Fruit fly (Drosophila melanogaster) whole organism, embryonic: ENCODE results near the gene Eig71Ek.
A peak's percentile ranks its signal among the peaks of the same experiment; 100 is the strongest.

Source experiments
- B-H1 ChIP-seq: fragments of 200-800 bp; sonication (Bioruptor generic); IDR thresholded peaks from 3 replicates; pipeline ENCODE4 v1.3.6; 2022; ENCODE audit warnings: missing biosample characterization, missing genetic modification characterization
- B-H2 ChIP-seq: fragments of 200-800 bp; sonication (Bioruptor generic); optimal IDR thresholded peaks from 2 replicates; lab custom pipeline; 2018; ENCODE audit warnings: missing biosample characterization, mild to moderate bottlenecking, missing genetic modification characterization
- CG10267 ChIP-seq: fragments of 200-800 bp; sonication (Bioruptor generic); optimal IDR thresholded peaks from 2 replicates; lab custom pipeline; 2018; ENCODE audit warnings: missing biosample characterization, mild to moderate bottlenecking, missing genetic modification characterization, moderate library complexity
- CG10462 ChIP-seq: fragments of 200-800 bp; sonication (Bioruptor generic); optimal IDR thresholded peaks from 2 replicates; lab custom pipeline; 2016; ENCODE audit warnings: missing biosample characterization, missing genetic modification characterization
- CG10979 ChIP-seq: fragments of 200-800 bp; sonication (Bioruptor generic); optimal IDR thresholded peaks from 2 replicates; lab custom pipeline; 2018; ENCODE audit warnings: missing biosample characterization, mild to moderate bottlenecking, missing genetic modification characterization, moderate library complexity
- CG14965 ChIP-seq: fragments of 200-800 bp; sonication (Bioruptor generic); optimal IDR thresholded peaks from 2 replicates; lab custom pipeline; 2016; ENCODE audit warnings: missing biosample characterization, missing genetic modification characterization, borderline replicate concordance
- CG18599 ChIP-seq: fragments of 200-800 bp; sonication (Bioruptor generic); optimal IDR thresholded peaks from 3 replicates; lab custom pipeline; 2017; ENCODE audit warnings: missing biosample characterization, missing genetic modification characterization, mild to moderate bottlenecking, moderate library complexity, missing genetic modification reagents
- CG31365 ChIP-seq: fragments of 200-800 bp; sonication (Bioruptor generic); optimal IDR thresholded peaks from 2 replicates; lab custom pipeline; 2018; ENCODE audit warnings: missing biosample characterization, mild to moderate bottlenecking, missing genetic modification characterization
- CG4282 ChIP-seq: fragments of 200-800 bp; sonication (Bioruptor generic); optimal IDR thresholded peaks from 2 replicates; lab custom pipeline; 2016; ENCODE audit warnings: missing biosample characterization, missing genetic modification characterization
- CG4360 ChIP-seq: fragments of 200-800 bp; sonication (Bioruptor generic); IDR thresholded peaks from 2 replicates; pipeline ENCODE4 v1.3.6; 2022; ENCODE audit warnings: missing biosample characterization, missing genetic modification characterization
- CG4404 ChIP-seq: fragments of 200-800 bp; sonication (Bioruptor generic); IDR thresholded peaks from 2 replicates; pipeline ENCODE4 v1.3.6; 2022; ENCODE audit warnings: missing biosample characterization, missing genetic modification characterization
- CG5245 ChIP-seq: fragments of 200-800 bp; sonication (Bioruptor generic); optimal IDR thresholded peaks from 3 replicates; lab custom pipeline; 2016; ENCODE audit warnings: missing biosample characterization, missing genetic modification characterization
- CG6791 ChIP-seq: fragments of 200-800 bp; sonication (Bioruptor generic); IDR thresholded peaks from 3 replicates; pipeline ENCODE4 v1.3.6; 2022; ENCODE audit warnings: missing biosample characterization, missing genetic modification characterization; ENCODE audit not compliant: partially characterized antibody
- CG8944 ChIP-seq: fragments of 200-800 bp; sonication (Bioruptor generic); optimal IDR thresholded peaks from 3 replicates; lab custom pipeline; 2016; ENCODE audit warnings: missing biosample characterization, missing genetic modification characterization
- CG9876 ChIP-seq: fragments of 200-800 bp; sonication (Bioruptor generic); optimal IDR thresholded peaks from 2 replicates; lab custom pipeline; 2016; ENCODE audit warnings: missing biosample characterization, missing genetic modification characterization
- D19A ChIP-seq: fragments of 200-800 bp; optimal IDR thresholded peaks from 3 replicates; lab custom pipeline; 2019; ENCODE audit warnings: missing biosample characterization, mild to moderate bottlenecking, missing genetic modification characterization, moderate library complexity
- Elba2 ChIP-seq: fragments of 200-800 bp; sonication (Bioruptor generic); optimal IDR thresholded peaks from 3 replicates; lab custom pipeline; 2016; ENCODE audit warnings: missing biosample characterization, missing genetic modification characterization
- Hey ChIP-seq: fragments of 200-800 bp; sonication (Bioruptor generic); optimal IDR thresholded peaks from 3 replicates; lab custom pipeline; 2018; ENCODE audit warnings: missing biosample characterization, mild to moderate bottlenecking, missing genetic modification characterization
- Mrtf ChIP-seq: fragments of 200-800 bp; sonication (Bioruptor generic); IDR thresholded peaks from 3 replicates; pipeline ENCODE4 v1.3.6; 2022; ENCODE audit warnings: missing biosample characterization, missing genetic modification characterization
- NFAT ChIP-seq: fragments of 200-800 bp; sonication (Bioruptor generic); IDR thresholded peaks from 2 replicates; pipeline ENCODE4 v1.3.6; 2022; ENCODE audit warnings: missing biosample characterization, missing genetic modification characterization
- Rfx ChIP-seq: fragments of 200-800 bp; sonication (Bioruptor generic); IDR thresholded peaks from 2 replicates; pipeline ENCODE4 v1.3.6; 2022; ENCODE audit warnings: missing biosample characterization, missing genetic modification characterization
- Rx ChIP-seq: fragments of 200-800 bp; sonication (Bioruptor generic); IDR thresholded peaks from 2 replicates; pipeline ENCODE4 v1.3.6; 2022; ENCODE audit warnings: missing biosample characterization, missing genetic modification characterization
- Ssrp ChIP-seq: fragments of 200-800 bp; sonication (Bioruptor generic); optimal IDR thresholded peaks from 2 replicates; lab custom pipeline; 2018; ENCODE audit warnings: missing biosample characterization, mild to moderate bottlenecking, missing genetic modification characterization, moderate library complexity
- Usf ChIP-seq: fragments of 200-800 bp; sonication (Bioruptor generic); optimal IDR thresholded peaks from 2 replicates; lab custom pipeline; 2017; ENCODE audit warnings: missing genotype, missing biosample characterization, missing genetic modification characterization
- ac ChIP-seq: fragments of 200-800 bp; sonication (Bioruptor generic); optimal IDR thresholded peaks from 3 replicates; lab custom pipeline; 2017; ENCODE audit warnings: missing biosample characterization, mild to moderate bottlenecking, missing genetic modification characterization
- ara ChIP-seq: fragments of 200-800 bp; sonication (Bioruptor generic); IDR thresholded peaks from 2 replicates; pipeline ENCODE4 v1.3.6; 2022; ENCODE audit warnings: missing biosample characterization, missing genetic modification characterization
- az2 ChIP-seq: fragments of 200-800 bp; sonication (Bioruptor generic); optimal IDR thresholded peaks from 3 replicates; lab custom pipeline; 2016; ENCODE audit warnings: missing biosample characterization, missing genetic modification characterization
- bowl ChIP-seq: fragments of 200-800 bp; sonication (Bioruptor generic); IDR thresholded peaks from 2 replicates; pipeline ENCODE4 v1.3.6; 2022; ENCODE audit warnings: missing biosample characterization, missing genetic modification characterization
- cg ChIP-seq: fragments of 200-800 bp; sonication (Bioruptor generic); optimal IDR thresholded peaks from 3 replicates; lab custom pipeline; 2019; ENCODE audit warnings: missing biosample characterization, mild to moderate bottlenecking, missing genetic modification characterization, moderate library complexity
- danr ChIP-seq: fragments of 200-800 bp; sonication (Bioruptor generic); IDR thresholded peaks from 2 replicates; pipeline ENCODE4 v1.3.6; 2022; ENCODE audit warnings: missing biosample characterization, missing genetic modification characterization
- gsb-n ChIP-seq: fragments of 200-800 bp; sonication (Bioruptor generic); optimal IDR thresholded peaks from 3 replicates; lab custom pipeline; 2018; ENCODE audit warnings: missing biosample characterization, mild to moderate bottlenecking, missing genetic modification characterization
- hb ChIP-seq: fragments of 200-800 bp; sonication (Bioruptor generic); IDR thresholded peaks from 3 replicates; pipeline ENCODE4 v1.3.6; 2022; ENCODE audit warnings: missing biosample characterization, missing genetic modification characterization; ENCODE audit not compliant: partially characterized antibody
- mld ChIP-seq: fragments of 200-800 bp; sonication (Bioruptor generic); IDR thresholded peaks from 3 replicates; pipeline ENCODE4 v1.3.6; 2022; ENCODE audit warnings: missing biosample characterization, missing genetic modification characterization; ENCODE audit not compliant: partially characterized antibody
- nerfin-1 ChIP-seq: fragments of 200-800 bp; sonication (Bioruptor generic); optimal IDR thresholded peaks from 3 replicates; lab custom pipeline; 2019; ENCODE audit warnings: missing biosample characterization, mild to moderate bottlenecking, missing genetic modification characterization, moderate library complexity
- nmo ChIP-seq: fragments of 200-800 bp; sonication (Bioruptor generic); optimal IDR thresholded peaks from 2 replicates; lab custom pipeline; 2018; ENCODE audit warnings: missing biosample characterization, mild to moderate bottlenecking, missing genetic modification characterization, moderate library complexity
- repo ChIP-seq: fragments of 200-800 bp; sonication (Bioruptor generic); optimal IDR thresholded peaks from 2 replicates; lab custom pipeline; 2016; ENCODE audit warnings: missing biosample characterization, missing genetic modification characterization
- sd ChIP-seq: fragments of 200-800 bp; sonication (Bioruptor generic); optimal IDR thresholded peaks from 3 replicates; lab custom pipeline; 2018; ENCODE audit warnings: missing biosample characterization, mild to moderate bottlenecking, missing genetic modification characterization, moderate library complexity
- sens ChIP-seq: fragments of 200-800 bp; sonication (Bioruptor generic); peaks from one replicate; lab custom pipeline; 2016; ENCODE audit warnings: missing biosample characterization, missing genetic modification characterization
- wek ChIP-seq: fragments of 200-800 bp; sonication (Bioruptor generic); optimal IDR thresholded peaks from 3 replicates; lab custom pipeline; 2018; ENCODE audit warnings: missing biosample characterization, mild to moderate bottlenecking, missing genetic modification characterization, moderate library complexity
- z ChIP-seq: fragments of 200-800 bp; sonication (Bioruptor generic); IDR thresholded peaks from 3 replicates; pipeline ENCODE4 v1.3.6; 2022; ENCODE audit warnings: missing biosample characterization, missing genetic modification characterization
- zen ChIP-seq: fragments of 200-800 bp; sonication (Bioruptor generic); optimal IDR thresholded peaks from 3 replicates; lab custom pipeline; 2018; ENCODE audit warnings: missing biosample characterization, mild to moderate bottlenecking, missing genetic modification characterization, moderate library complexity
- zf30C ChIP-seq: fragments of 200-800 bp; sonication (Bioruptor generic); optimal IDR thresholded peaks from 3 replicates; lab custom pipeline; 2018; ENCODE audit warnings: missing biosample characterization, mild to moderate bottlenecking, missing genetic modification characterization

Gene Eig71Ek

dm6 chr3L:15659341-15659740 is 1.7 kb upstream of the Eig71Ek start, which contains the start of the genes Eig71Eh and Eig71Ei:
Eig71Eh (minus strand) TSS chr3L:15659441.
Eig71Ei (plus strand) TSS chr3L:15659707.
- TF ChIP-seq wek (GFP tag; lab: Kevin White, UChicago), result no peak
- TF ChIP-seq sens (GFP tag; lab: Kevin White, UChicago), result peak; percentile 48
- no peak for TF ChIP-seq CG31365 (tag; lab: Kevin White, UChicago)

dm6 chr3L:15661567-15661966 is 519 bp downstream of the Eig71Ek start, which contains the start of gene CG43082:
CG43082 (plus strand) TSS chr3L:15661867.
- TF ChIP-seq CG10267 (tag; lab: Kevin White, UChicago), result no peak
- TF ChIP-seq, all 482 proteins: peak for 0

- TF ChIP-seq CG4282, result no peak
- TF ChIP-seq D19A (tag; lab: Kevin White, UChicago), result no peak
- TF ChIP-seq hb, result no peak
- peak; percentile 66; the same call in 2 of the 3 replicates for TF ChIP-seq z (GFP tag; lab: Robert Waterston, UW)
- no peak for TF ChIP-seq Mrtf (GFP tag; lab: Robert Waterston, UW)
- TF ChIP-seq CG9876, result no peak
- TF ChIP-seq Rfx (GFP tag; lab: Robert Waterston, UW), result no peak
- TF ChIP-seq Hey (tag; lab: Kevin White, UChicago), result peak; percentile 92
- TF ChIP-seq Ssrp (tag; lab: Kevin White, UChicago), result no peak
- peak; percentile 12 for TF ChIP-seq CG18599 (GFP tag; lab: Kevin White, UChicago)
- 0 out of 3 replicates have a peak, but pooled peaks have one; percentile 18 for TF ChIP-seq mld (GFP tag; lab: Robert Waterston, UW)
- TF ChIP-seq Usf (GFP tag; lab: Kevin White, UChicago), result no peak
- TF ChIP-seq Elba2 (GFP tag; lab: Kevin White, UChicago), result no peak
- TF ChIP-seq sens (GFP tag; lab: Kevin White, UChicago), result peak; percentile 68
- no peak for TF ChIP-seq cg
- peak; percentile 81 for TF ChIP-seq CG4360
Measured at dm6 chr3L:15662510-15662909, 1.5 kb downstream of the Eig71Ek start.

- TF ChIP-seq B-H2 (GFP tag; lab: Kevin White, UChicago) (no peak), Rx (GFP tag; lab: Robert Waterston, UW) (0 out of 2 replicates have a peak, but pooled peaks have one; percentile 15), CG5245 (GFP tag; lab: Kevin White, UChicago) (no peak), gsb-n (tag; lab: Kevin White, UChicago) (peak; percentile 71), sd (peak; percentile 53), nerfin-1 (peak; percentile 99), CG6791 (GFP tag; lab: Robert Waterston, UW) (0 out of 3 replicates have a peak, but pooled peaks have one; percentile 22), nmo (GFP tag; lab: Kevin White, UChicago) (peak; percentile 10)
Measured at dm6 chr3L:15664199-15664794, 3.2 kb downstream of the Eig71Ek start.

dm6 chr3L:15665741-15666140 is 4.7 kb downstream of the Eig71Ek start:
- TF ChIP-seq CG8944 (GFP tag; lab: Kevin White, UChicago) (no peak), CG14965 (GFP tag; lab: Kevin White, UChicago) (no peak), repo (no peak), zf30C (GFP tag; lab: Kevin White, UChicago) (peak; percentile 65), bowl (GFP tag; lab: Robert Waterston, UW) (no peak), ara (0 out of 2 replicates have a peak, but pooled peaks have one; percentile 5), az2 (no peak), CG10979 (peak; percentile 5), zen (tag; lab: Kevin White, UChicago) (peak; percentile 84), ac (GFP tag; lab: Kevin White, UChicago) (peak; percentile 19), danr (GFP tag; lab: Robert Waterston, UW) (no peak), B-H1 (GFP tag; lab: Robert Waterston, UW) (no peak), CG10462 (GFP tag; lab: Kevin White, UChicago) (no peak), CG4404 (peak; percentile 55), NFAT (no peak), sens (GFP tag; lab: Kevin White, UChicago) (peak; percentile 30)
